Worm (Caenorhabditis elegans): ENCODE data around the gene nhr-39.

Gene nhr-39

ce11 chrV:9291919-9292318 is 11.2 kb upstream of the nhr-39 start, which contains the start of gene ZK682.7:
ZK682.7 (minus strand) TSS chrV:9292165.
- TF ChIP-seq ztf-26 (tag; optimal IDR thresholded peaks at IDR 0.05): no peak
- no peak for TF ChIP-seq nhr-120 (GFP tag; IDR thresholded peaks at IDR 0.05)
- TF ChIP-seq ccch-3 (GFP tag; optimal IDR thresholded peaks at IDR 0.05): no peak
- TF ChIP-seq F33H1.4 (GFP tag; IDR thresholded peaks at IDR 0.05): no peak
- TF ChIP-seq ztf-28 (GFP tag; IDR thresholded peaks at IDR 0.05): no peak
- no peak for TF ChIP-seq zim-3 (tag; optimal IDR thresholded peaks at IDR 0.05)
- no peak for TF ChIP-seq snpc-4 (GFP tag; optimal IDR thresholded peaks at IDR 0.05)
- no peak for TF ChIP-seq snpc-4 (tag; optimal IDR thresholded peaks at IDR 0.05)

- TF ChIP-seq ceh-79 (tag; optimal IDR thresholded peaks at IDR 0.05) (no peak), rpc-1 (optimal IDR thresholded peaks at IDR 0.05) (no peak), rpc-1 (tag; optimal IDR thresholded peaks at IDR 0.05) (peak; percentile 16), lin-26 (GFP tag; IDR thresholded peaks at IDR 0.05) (0 out of 2 replicates have a peak, but pooled peaks have one; percentile 41), egrh-3 (GFP tag; IDR thresholded peaks at IDR 0.05) (peak; percentile 93), zfh-2 (GFP tag; conservative IDR thresholded peaks at IDR 0.05) (peak; percentile 97), attf-3 (GFP tag; conservative IDR thresholded peaks at IDR 0.05) (0 out of 2 replicates have a peak, but pooled peaks have one; percentile 14), bed-2 (GFP tag; IDR thresholded peaks at IDR 0.05) (0 out of 2 replicates have a peak, but pooled peaks have one; percentile 47), B0261.1 (tag; optimal IDR thresholded peaks at IDR 0.05) (peak; percentile 19), ets-4 (GFP tag; optimal IDR thresholded peaks at IDR 0.05) (no peak), cebp-2 (GFP tag; IDR thresholded peaks at IDR 0.05) (0 out of 2 replicates have a peak, but pooled peaks have one; percentile 64), F22D6.2 (tag; optimal IDR thresholded peaks at IDR 0.05) (no peak)
Measured at ce11 chrV:9293359-9293758, 9.8 kb upstream of the nhr-39 start.

ce11 chrV:9295581-9295980 is 7.5 kb upstream of the nhr-39 start:
- TF ChIP-seq ztf-28 (GFP tag; IDR thresholded peaks at IDR 0.05) (no peak), T07F8.4 (tag; optimal IDR thresholded peaks at IDR 0.05) (no peak), efl-1 (GFP tag; optimal IDR thresholded peaks at IDR 0.05) (no peak), rec-8 (tag; optimal IDR thresholded peaks at IDR 0.05) (no peak), ceh-79 (tag; optimal IDR thresholded peaks at IDR 0.05) (no peak), madf-8 (GFP tag; conservative IDR thresholded peaks at IDR 0.05) (no peak), Y95B8A.8 (GFP tag; IDR thresholded peaks at IDR 0.05) (no peak), F22D6.2 (tag; optimal IDR thresholded peaks at IDR 0.05) (no peak), egrh-3 (GFP tag; IDR thresholded peaks at IDR 0.05) (no peak), hmg-20 (GFP tag; IDR thresholded peaks at IDR 0.05) (no peak)

ce11 chrV:9297332-9297731 is 5.8 kb upstream of the nhr-39 start, which contains the start of gene F44A2.5:
F44A2.5 (plus strand) TSS chrV:9297632.
- TF ChIP-seq akir-1 (GFP tag; optimal IDR thresholded peaks at IDR 0.05) (no peak), F55B11.4 (tag; optimal IDR thresholded peaks at IDR 0.05; ENCODE audit: borderline replicate concordance, insufficient read depth) (no peak), dpl-1 (GFP tag; optimal IDR thresholded peaks at IDR 0.05) (no peak)

ce11 chrV:9305116-9305515 is 2.0 kb downstream of the nhr-39 start, which contains the start of gene F44A2.3:
F44A2.3 (plus strand) TSS chrV:9305416.
- TF ChIP-seq hmg-1.2 (GFP tag; IDR thresholded peaks at IDR 0.05) (no peak), Y95B8A.8 (GFP tag; IDR thresholded peaks at IDR 0.05) (no peak), ama-1 (optimal IDR thresholded peaks at IDR 0.05) (no peak), ama-1 (GFP tag; optimal IDR thresholded peaks at IDR 0.05) (no peak), sptf-2 (GFP tag; optimal IDR thresholded peaks at IDR 0.05) (no peak), lin-26 (GFP tag; IDR thresholded peaks at IDR 0.05) (no peak), B0261.1 (tag; optimal IDR thresholded peaks at IDR 0.05) (no peak), attf-6 (GFP tag; IDR thresholded peaks at IDR 0.05) (no peak), attf-3 (GFP tag; conservative IDR thresholded peaks at IDR 0.05) (no peak), nfya-2 (GFP tag; IDR thresholded peaks at IDR 0.05) (no peak), athp-1 (tag; optimal IDR thresholded peaks at IDR 0.05) (no peak), F37B4.10 (GFP tag; IDR thresholded peaks at IDR 0.05) (no peak), tbx-9 (tag; optimal IDR thresholded peaks at IDR 0.05; ENCODE audit: borderline replicate concordance) (no peak), akir-1 (GFP tag; optimal IDR thresholded peaks at IDR 0.05) (no peak), ztf-25 (GFP tag; IDR thresholded peaks at IDR 0.05) (no peak), sea-2 (GFP tag; IDR thresholded peaks at IDR 0.05) (no peak), B0019.2 (GFP tag; conservative IDR thresholded peaks at IDR 0.05) (no peak), madf-10 (tag; optimal IDR thresholded peaks at IDR 0.05) (no peak), nhr-90 (tag; optimal IDR thresholded peaks at IDR 0.05) (no peak)
